Worm (Caenorhabditis elegans): ENCODE results near the gene T05B4.12.

Gene T05B4.12

ce11 chrV:4106688-4107087 lies 19.1 kb downstream of the T05B4.12 start:
- no peak for TF ChIP-seq set-16 (GFP tag; IDR thresholded peaks at IDR 0.05)
- no peak for TF ChIP-seq dve-1 (tag; optimal IDR thresholded peaks at IDR 0.05; ENCODE audit: insufficient read depth)
- no peak for TF ChIP-seq snpc-4 (tag; optimal IDR thresholded peaks at IDR 0.05)
- TF ChIP-seq mxl-2 (GFP tag; conservative IDR thresholded peaks at IDR 0.05): no peak
- TF ChIP-seq unc-39 (tag; optimal IDR thresholded peaks at IDR 0.05): no peak
- TF ChIP-seq nhr-77 (tag; optimal IDR thresholded peaks at IDR 0.05): no peak
- no peak for TF ChIP-seq lin-15B (tag; optimal IDR thresholded peaks at IDR 0.05)
- TF ChIP-seq ama-1 (optimal IDR thresholded peaks at IDR 0.05): no peak
- TF ChIP-seq F44E2.7 (GFP tag; IDR thresholded peaks at IDR 0.05): no peak
- TF ChIP-seq vab-7 (GFP tag; IDR thresholded peaks at IDR 0.05): no peak
- no peak for TF ChIP-seq dmd-6 (GFP tag; IDR thresholded peaks at IDR 0.05)

DNA sequence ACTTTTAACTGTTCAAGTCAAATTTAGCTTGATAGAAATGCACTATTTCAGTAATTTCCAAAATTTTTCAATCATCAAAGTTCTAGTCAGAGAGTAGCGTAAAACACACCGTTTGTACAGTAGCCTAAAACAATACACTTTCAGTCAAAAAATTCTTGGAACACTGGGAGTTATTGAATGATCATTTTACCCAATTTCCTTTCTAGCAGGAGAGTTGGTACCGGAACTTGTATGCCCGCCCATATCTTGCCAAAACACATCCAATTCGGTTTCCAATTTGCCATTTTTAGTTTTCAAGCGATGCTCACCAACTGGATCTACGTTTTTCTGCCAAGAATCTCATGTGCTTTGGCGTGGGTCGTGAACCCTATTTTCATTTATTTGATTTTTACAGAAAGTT lies 21.5 kb downstream of the T05B4.12 start, which contains the start of gene srj-39:
Gene srj-39, plus strand, starts transcription at position 301 of the 400 bp plus-strand sequence.
- TF ChIP-seq ceh-82 (tag; optimal IDR thresholded peaks at IDR 0.05): no peak
- TF ChIP-seq dmd-6 (GFP tag; IDR thresholded peaks at IDR 0.05): no peak
- TF ChIP-seq lsy-2 (tag; optimal IDR thresholded peaks at IDR 0.05): no peak
- no peak for TF ChIP-seq nhr-6 (tag; optimal IDR thresholded peaks at IDR 0.05)
- TF ChIP-seq D1046.2 (GFP tag; IDR thresholded peaks at IDR 0.05): no peak
- TF ChIP-seq ama-1 (optimal IDR thresholded peaks at IDR 0.05): no peak
- no peak for TF ChIP-seq ztf-11 (tag; optimal IDR thresholded peaks at IDR 0.05)
- no peak for TF ChIP-seq unc-62 (GFP tag; optimal IDR thresholded peaks at IDR 0.05 in 1 of 2)
- TF ChIP-seq unc-62 (tag; optimal IDR thresholded peaks at IDR 0.05): no peak
- no peak for TF ChIP-seq dve-1 (tag; optimal IDR thresholded peaks at IDR 0.05; ENCODE audit: insufficient read depth)
- no peak for TF ChIP-seq lin-15B (tag; optimal IDR thresholded peaks at IDR 0.05)

ce11 chrV:4101567-4101966 lies 24.3 kb downstream of the T05B4.12 start, which contains the start of gene srj-40:
srj-40 (plus strand) TSS chrV:4101867.
- TF ChIP-seq zfp-3 (GFP tag; conservative IDR thresholded peaks at IDR 0.05) (no peak), nhr-102 (tag; optimal IDR thresholded peaks at IDR 0.05) (no peak), saeg-2 (GFP tag; IDR thresholded peaks at IDR 0.05) (no peak), ceh-62 (tag; optimal IDR thresholded peaks at IDR 0.05) (no peak), nhr-48 (tag; optimal IDR thresholded peaks at IDR 0.05) (no peak), ceh-28 (tag; optimal IDR thresholded peaks at IDR 0.05) (no peak), Y105C5A.15 (GFP tag; IDR thresholded peaks at IDR 0.05) (no peak), F44E2.7 (GFP tag; IDR thresholded peaks at IDR 0.05) (no peak), zip-2 (tag; optimal IDR thresholded peaks at IDR 0.05) (no peak), nhr-237 (tag; optimal IDR thresholded peaks at IDR 0.05) (no peak), snpc-1.2 (GFP tag; IDR thresholded peaks at IDR 0.05) (no peak), F49E8.2 (tag; optimal IDR thresholded peaks at IDR 0.05; ENCODE audit: borderline replicate concordance) (no peak), aly-2 (tag; optimal IDR thresholded peaks at IDR 0.05) (no peak), sdz-12 (GFP tag; optimal IDR thresholded peaks at IDR 0.05) (no peak), spr-3 (GFP tag; optimal IDR thresholded peaks at IDR 0.05) (no peak), dmd-8 (GFP tag; IDR thresholded peaks at IDR 0.05) (no peak), hlh-30 (tag; optimal IDR thresholded peaks at IDR 0.05; ENCODE audit: insufficient read depth) (no peak), fkh-10 (GFP tag; optimal IDR thresholded peaks at IDR 0.05) (no peak)

- TF ChIP-seq lir-3 (tag; optimal IDR thresholded peaks at IDR 0.05) (no peak), snpc-1.2 (GFP tag; IDR thresholded peaks at IDR 0.05) (no peak), lin-13 (GFP tag; optimal IDR thresholded peaks at IDR 0.05) (no peak), unc-62 (GFP tag; optimal IDR thresholded peaks at IDR 0.05 in 1 of 2) (peak in 1 of 2 experiments; percentile 27), unc-62 (tag; optimal IDR thresholded peaks at IDR 0.05) (no peak), hif-1 (tag; optimal IDR thresholded peaks at IDR 0.05) (no peak)
Measured at ce11 chrV:4094740-4095139, 31.1 kb downstream of the T05B4.12 start, which contains the start of gene nhr-181. nhr-181 (plus strand) TSS chrV:4095040.

Measured in whole organism, L4 larva.